Worm (Caenorhabditis elegans) whole organism, L3 larva: ENCODE data around the gene C34F11.2.

ENCODE experiments used
- aly-2 ChIP-seq: fragments of 150-350 bp; optimal IDR thresholded peaks from 2 replicates; lab custom pipeline; 2014; ENCODE audit warnings: missing biosample characterization, missing genetic modification characterization
- ceh-82 ChIP-seq: fragments of 150-350 bp; optimal IDR thresholded peaks from 2 replicates; lab custom pipeline; 2014; ENCODE audit warnings: missing biosample characterization, missing genetic modification characterization
- elt-3 ChIP-seq, 3 experiments: fragments of 150-350 bp in 1 of 3; sonication (generic microtip) in 2 of 3; optimal IDR thresholded peaks; 2 replicates in 2 of 3; 4 replicates in 1 of 3; lab custom pipeline; 2014 to 2017; ENCODE audit warnings: missing biosample characterization in 3 of 3, missing genetic modification characterization in 3 of 3
- fkh-10 ChIP-seq: sonication (generic microtip); optimal IDR thresholded peaks from 2 replicates; lab custom pipeline; 2017; ENCODE audit warnings: missing biosample characterization, missing genetic modification reagents, missing genetic modification characterization
- jun-1 ChIP-seq: fragments of 150-350 bp; optimal IDR thresholded peaks from 2 replicates; lab custom pipeline; 2014; ENCODE audit warnings: missing biosample characterization, missing genetic modification reagents, missing genetic modification characterization
- lin-39 ChIP-seq: fragments of 150-350 bp; optimal IDR thresholded peaks from 2 replicates; lab custom pipeline; 2018; ENCODE audit warnings: missing biosample characterization, missing genetic modification reagents, missing genetic modification characterization
- nfya-1 ChIP-seq: sonication (generic microtip); optimal IDR thresholded peaks from 2 replicates; lab custom pipeline; 2017; ENCODE audit warnings: missing genetic modification characterization, mild to moderate bottlenecking, missing compliant biosample characterization, antibody characterized with exemption, moderate library complexity; ENCODE audit not compliant: insufficient read depth
- nhr-237 ChIP-seq: fragments of 150-350 bp; optimal IDR thresholded peaks from 2 replicates; lab custom pipeline; 2014; ENCODE audit warnings: missing biosample characterization, missing genetic modification characterization
- nhr-28 ChIP-seq: fragments of 150-350 bp; optimal IDR thresholded peaks from 2 replicates; lab custom pipeline; 2014; ENCODE audit warnings: missing biosample characterization, missing genetic modification characterization
- nhr-76 ChIP-seq: fragments of 150-350 bp; sonication (generic microtip); optimal IDR thresholded peaks from 5 replicates; lab custom pipeline; 2014; ENCODE audit warnings: missing biosample characterization, missing genetic modification characterization
- nhr-77 ChIP-seq: fragments of 150-350 bp; optimal IDR thresholded peaks from 2 replicates; lab custom pipeline; 2014; ENCODE audit warnings: missing biosample characterization, missing genetic modification characterization
- zag-1 ChIP-seq: fragments of 150-350 bp; optimal IDR thresholded peaks from 2 replicates; lab custom pipeline; 2014; ENCODE audit warnings: missing biosample characterization, missing genetic modification characterization
- ztf-11 ChIP-seq: fragments of 150-350 bp; optimal IDR thresholded peaks from 2 replicates; lab custom pipeline; 2014; ENCODE audit warnings: missing biosample characterization, missing genetic modification characterization

DNA sequence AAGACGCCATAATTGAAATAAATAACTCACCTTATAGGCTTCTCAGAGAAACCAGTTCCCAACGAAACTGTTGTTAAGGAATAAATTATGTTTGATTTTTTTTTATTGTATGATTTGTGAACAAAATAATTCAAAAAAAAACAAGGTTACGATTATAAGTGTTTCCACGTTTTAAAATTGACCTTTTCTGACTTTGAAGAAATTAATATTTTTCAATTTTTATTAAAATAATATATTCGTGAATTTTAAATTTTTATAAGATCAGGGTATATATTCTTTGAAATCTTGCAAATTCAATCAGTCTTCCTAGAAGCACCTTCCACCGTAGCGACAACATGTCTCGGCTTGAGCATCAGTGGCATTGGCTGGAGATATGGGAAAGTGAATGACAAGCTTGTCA, 37.7 kb upstream of the C34F11.2 start, which contains the start of gene C27D6.3:
- TF ChIP-seq nhr-28 (tag; lab: Kevin White, UChicago) = no peak
- TF ChIP-seq lin-39 (tag; lab: Kevin White, UChicago) = no peak
- TF ChIP-seq nhr-77 (tag; lab: Kevin White, UChicago) = no peak
- TF ChIP-seq elt-3 (tag; optimal IDR thresholded peaks at IDR 0.05; lab: Kevin White, UChicago) = no peak
- no peak for TF ChIP-seq nhr-237
- no peak for TF ChIP-seq ceh-82
- no peak for TF ChIP-seq aly-2
- no peak for TF ChIP-seq nfya-1
- no peak for TF ChIP-seq zag-1 (tag; lab: Kevin White, UChicago)
- no peak for TF ChIP-seq jun-1 (tag; lab: Kevin White, UChicago)
- TF ChIP-seq ztf-11 = no peak
- no peak for TF ChIP-seq fkh-10 (GFP tag; lab: Kevin White, UChicago)
- no peak for TF ChIP-seq nhr-76 (tag; lab: Kevin White, UChicago)
